Worm (Caenorhabditis elegans): ENCODE measurements around the gene sre-14.

sre-14 gene

ce11 chrIV:12261353-12261752 lies at the start of gene sre-14:
Gene sre-14 (minus strand): TSS chrIV:12261453.
- TF ChIP-seq cnd-1 (tag; optimal IDR thresholded peaks at IDR 0.05), result no peak
- TF ChIP-seq hlh-1 (tag; optimal IDR thresholded peaks at IDR 0.05), result no peak
- TF ChIP-seq ztf-11 (tag; optimal IDR thresholded peaks at IDR 0.05), result no peak
- TF ChIP-seq unc-120 (tag; optimal IDR thresholded peaks at IDR 0.05; ENCODE audit: poor library complexity, severe bottlenecking), result no peak
- no peak for TF ChIP-seq lin-32 (GFP tag; optimal IDR thresholded peaks at IDR 0.05)
- TF ChIP-seq nhr-12 (tag; optimal IDR thresholded peaks at IDR 0.05), result no peak
- TF ChIP-seq tbx-8 (GFP tag; optimal IDR thresholded peaks at IDR 0.05), result no peak
- no peak for TF ChIP-seq nhr-237 (tag; optimal IDR thresholded peaks at IDR 0.05)
- no peak for TF ChIP-seq sptf-1 (tag; optimal IDR thresholded peaks at IDR 0.05)
- TF ChIP-seq elt-1 (tag; optimal IDR thresholded peaks at IDR 0.05; ENCODE audit: borderline replicate concordance, insufficient read depth), result no peak
- no peak for TF ChIP-seq sem-2 (GFP tag; optimal IDR thresholded peaks at IDR 0.05)
- no peak for TF ChIP-seq snpc-4 (tag; optimal IDR thresholded peaks at IDR 0.05)
- no peak for TF ChIP-seq nhr-76 (tag; optimal IDR thresholded peaks at IDR 0.05)
- no peak for TF ChIP-seq mls-2 (tag; optimal IDR thresholded peaks at IDR 0.05)

DNA sequence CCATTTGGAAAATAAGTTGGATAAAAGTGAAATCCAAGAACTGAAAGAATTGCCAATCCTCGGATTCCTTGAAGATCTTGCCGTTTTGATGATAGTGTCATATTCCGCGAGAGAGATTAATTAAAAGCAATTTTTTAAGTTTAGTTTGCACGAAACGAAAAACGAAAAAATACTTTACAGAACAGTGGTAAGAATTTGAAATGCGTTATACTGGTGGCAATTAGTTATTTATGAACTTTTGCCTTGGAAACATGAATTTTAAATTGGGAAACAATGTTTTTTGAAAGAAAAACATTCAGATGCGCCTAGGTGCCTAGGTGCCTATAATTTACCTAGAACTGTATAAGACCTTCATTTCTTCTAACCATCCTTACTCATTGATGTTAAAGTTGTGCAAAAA lies 46.5 kb upstream of the sre-14 start, which contains the start of gene oac-57:
oac-57 (minus strand) TSS at position 101 of the 400 bp plus-strand sequence.
- TF ChIP-seq drap-1 (GFP tag; optimal IDR thresholded peaks at IDR 0.05) (no peak), M03D4.4 (tag; optimal IDR thresholded peaks at IDR 0.05) (no peak)

DNA sequence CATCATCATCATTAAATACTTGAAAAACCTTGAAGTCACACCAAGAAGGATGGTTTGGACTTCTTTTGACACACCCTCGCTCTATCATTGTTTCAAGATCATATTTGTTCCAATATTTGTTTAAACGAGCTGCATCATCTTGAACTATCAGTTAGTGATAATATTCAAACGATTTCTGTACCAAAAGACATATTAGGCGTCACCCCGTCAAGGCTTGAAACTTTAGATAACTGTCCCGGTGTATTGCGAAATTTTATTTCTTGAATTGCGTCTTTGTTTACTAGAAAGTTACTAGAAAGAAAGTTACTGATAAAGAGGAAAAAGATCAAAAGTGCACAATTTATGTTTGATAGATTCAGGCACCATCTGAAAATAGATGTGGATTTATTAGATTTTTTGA lies 44.7 kb upstream of the sre-14 start:
- no peak for TF ChIP-seq snpc-4 (tag; optimal IDR thresholded peaks at IDR 0.05)
- no peak for TF ChIP-seq hlh-1 (tag; optimal IDR thresholded peaks at IDR 0.05)
- no peak for TF ChIP-seq nhr-237 (tag; optimal IDR thresholded peaks at IDR 0.05)
- no peak for TF ChIP-seq drap-1 (GFP tag; optimal IDR thresholded peaks at IDR 0.05)
- TF ChIP-seq unc-62 (GFP tag; optimal IDR thresholded peaks at IDR 0.05), result no peak
- TF ChIP-seq mep-1 (tag; optimal IDR thresholded peaks at IDR 0.05), result no peak
- no peak for TF ChIP-seq ceh-43 (GFP tag; optimal IDR thresholded peaks at IDR 0.05)
- TF ChIP-seq sem-2 (GFP tag; optimal IDR thresholded peaks at IDR 0.05), result no peak
- no peak for TF ChIP-seq zip-8 (tag; optimal IDR thresholded peaks at IDR 0.05)
- no peak for TF ChIP-seq ces-1 (GFP tag; optimal IDR thresholded peaks at IDR 0.05)
- no peak for TF ChIP-seq bed-3 (GFP tag; optimal IDR thresholded peaks at IDR 0.05)
- TF ChIP-seq flh-1 (GFP tag; optimal IDR thresholded peaks at IDR 0.05), result no peak
- TF ChIP-seq elt-3 (tag; optimal IDR thresholded peaks at IDR 0.05), result no peak

DNA sequence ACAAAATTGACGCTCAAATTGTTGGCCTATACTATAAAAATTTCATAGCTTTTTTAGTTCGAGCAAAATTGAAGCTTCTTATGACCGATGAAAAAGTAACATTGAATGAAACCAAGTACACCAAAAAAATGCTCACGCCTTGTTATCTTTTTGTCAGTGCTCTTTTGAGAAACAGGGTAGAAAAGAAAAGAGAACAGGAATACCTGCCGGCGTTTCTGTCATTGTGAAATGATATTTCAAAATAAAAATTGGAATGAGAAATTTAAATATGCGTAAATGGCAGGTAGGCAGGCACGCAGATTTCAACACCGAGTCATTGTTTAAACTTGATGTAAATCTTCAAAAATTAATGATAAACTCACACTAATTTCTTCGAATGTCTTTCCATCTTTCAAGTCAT lies 43.5 kb upstream of the sre-14 start:
- TF ChIP-seq sptf-1 (tag; optimal IDR thresholded peaks at IDR 0.05) (no peak), hlh-1 (tag; optimal IDR thresholded peaks at IDR 0.05) (no peak), pha-4 (tag; optimal IDR thresholded peaks at IDR 0.05) (no peak), blmp-1 (tag; optimal IDR thresholded peaks at IDR 0.05) (no peak), elt-3 (tag; optimal IDR thresholded peaks at IDR 0.05) (no peak), nhr-28 (tag; optimal IDR thresholded peaks at IDR 0.05) (no peak), ces-1 (GFP tag; optimal IDR thresholded peaks at IDR 0.05) (no peak), nhr-12 (tag; optimal IDR thresholded peaks at IDR 0.05) (no peak), lin-13 (tag; optimal IDR thresholded peaks at IDR 0.05) (no peak), mab-5 (tag; optimal IDR thresholded peaks at IDR 0.05) (no peak), nhr-76 (tag; optimal IDR thresholded peaks at IDR 0.05) (no peak), bed-3 (GFP tag; optimal IDR thresholded peaks at IDR 0.05) (no peak), ceh-83 (GFP tag; optimal IDR thresholded peaks at IDR 0.05) (no peak), zip-8 (tag; optimal IDR thresholded peaks at IDR 0.05) (no peak), ceh-39 (tag; optimal IDR thresholded peaks at IDR 0.05) (no peak), elt-1 (tag; optimal IDR thresholded peaks at IDR 0.05; ENCODE audit: borderline replicate concordance, insufficient read depth) (no peak)

ce11 chrIV:12302885-12303284 lies 41.6 kb upstream of the sre-14 start:
- no peak for TF ChIP-seq lin-32 (GFP tag; optimal IDR thresholded peaks at IDR 0.05)
- no peak for TF ChIP-seq ceh-39 (tag; optimal IDR thresholded peaks at IDR 0.05)
- no peak for TF ChIP-seq M03D4.4 (tag; optimal IDR thresholded peaks at IDR 0.05)
- no peak for TF ChIP-seq pha-4 (tag; optimal IDR thresholded peaks at IDR 0.05)
- no peak for TF ChIP-seq sptf-1 (tag; optimal IDR thresholded peaks at IDR 0.05)
- TF ChIP-seq elt-3 (tag; optimal IDR thresholded peaks at IDR 0.05), result no peak
- no peak for TF ChIP-seq nhr-237 (tag; optimal IDR thresholded peaks at IDR 0.05)
- no peak for TF ChIP-seq mab-5 (tag; optimal IDR thresholded peaks at IDR 0.05)
